Fruit fly (Drosophila melanogaster): ENCODE results near the gene CG18754.

Gene CG18754

dm6 chr3R:23652525-23653108 is 31.2 kb upstream of the CG18754 start:
- TF ChIP-seq bab1 (GFP tag; optimal IDR thresholded peaks at IDR 0.05) (no peak), Mnt (GFP tag; optimal IDR thresholded peaks at IDR 0.05) (peak; percentile 51), CG11617 (GFP tag; optimal IDR thresholded peaks at IDR 0.05) (peak; percentile 74), CG14711 (tag; optimal IDR thresholded peaks at IDR 0.05) (peak; percentile 64), CG1620 (GFP tag; optimal IDR thresholded peaks at IDR 0.05) (peak; percentile 69), cic (GFP tag; optimal IDR thresholded peaks at IDR 0.05) (peak; percentile 57), CG12768 (GFP tag; optimal IDR thresholded peaks at IDR 0.05) (peak; percentile 67), pad (GFP tag; optimal IDR thresholded peaks at IDR 0.05) (peak; percentile 57), tj (GFP tag; optimal IDR thresholded peaks at IDR 0.05) (peak; percentile 24), Crg-1 (GFP tag; optimal IDR thresholded peaks at IDR 0.05) (peak; percentile 74), Clk (GFP tag; optimal IDR thresholded peaks at IDR 0.05) (peak; percentile 74), CG7101 (tag; optimal IDR thresholded peaks at IDR 0.05) (peak; percentile 81), toe (GFP tag; optimal IDR thresholded peaks at IDR 0.05) (no peak), cnc (optimal IDR thresholded peaks at IDR 0.05) (no peak), CG5204 (GFP tag; optimal IDR thresholded peaks at IDR 0.05) (peak; percentile 30), kay (GFP tag; ENCODE audit: borderline replicate concordance) (no peak), Hr96 (GFP tag; optimal IDR thresholded peaks at IDR 0.05) (peak; percentile 39), ovo (GFP tag; optimal IDR thresholded peaks at IDR 0.05) (peak; percentile 71), CG33017 (tag; optimal IDR thresholded peaks at IDR 0.05) (peak; percentile 66), CG7045 (GFP tag; optimal IDR thresholded peaks at IDR 0.05) (peak; percentile 84)

- TF ChIP-seq Clk (GFP tag; optimal IDR thresholded peaks at IDR 0.05), result no peak
- TF ChIP-seq CG12768 (GFP tag; optimal IDR thresholded peaks at IDR 0.05), result no peak
- TF ChIP-seq CG11617 (GFP tag; optimal IDR thresholded peaks at IDR 0.05), result no peak
- no peak for TF ChIP-seq Hr96 (GFP tag; optimal IDR thresholded peaks at IDR 0.05)
- no peak for TF ChIP-seq CG5204 (GFP tag; optimal IDR thresholded peaks at IDR 0.05)
- TF ChIP-seq kay (GFP tag; ENCODE audit: borderline replicate concordance), result peak; percentile 50
- peak; percentile 94 for TF ChIP-seq tj (GFP tag; optimal IDR thresholded peaks at IDR 0.05)
Measured at dm6 chr3R:23655501-23655900, 28.4 kb upstream of the CG18754 start.

dm6 chr3R:23657357-23658318 is 26.2 kb upstream of the CG18754 start:
- TF ChIP-seq pad (GFP tag; optimal IDR thresholded peaks at IDR 0.05), result peak; percentile 24
- TF ChIP-seq kay (GFP tag; ENCODE audit: borderline replicate concordance), result peak; percentile 73
- no peak for TF ChIP-seq ovo (GFP tag; optimal IDR thresholded peaks at IDR 0.05)
- no peak for TF ChIP-seq toe (GFP tag; optimal IDR thresholded peaks at IDR 0.05)
- TF ChIP-seq CG5204 (GFP tag; optimal IDR thresholded peaks at IDR 0.05), result no peak
- no peak for TF ChIP-seq Clk (GFP tag; optimal IDR thresholded peaks at IDR 0.05)
- peak; percentile 43 for TF ChIP-seq Crg-1 (GFP tag; optimal IDR thresholded peaks at IDR 0.05)
- peak; percentile 17 for TF ChIP-seq cic (GFP tag; optimal IDR thresholded peaks at IDR 0.05)
- no peak for TF ChIP-seq CG14711 (tag; optimal IDR thresholded peaks at IDR 0.05)
- TF ChIP-seq CG1620 (GFP tag; optimal IDR thresholded peaks at IDR 0.05), result no peak
- TF ChIP-seq cnc (optimal IDR thresholded peaks at IDR 0.05), result no peak
- TF ChIP-seq tj (GFP tag; optimal IDR thresholded peaks at IDR 0.05), result peak; percentile 35

dm6 chr3R:23658948-23659347 is 24.9 kb upstream of the CG18754 start:
- TF ChIP-seq CG1620 (GFP tag; optimal IDR thresholded peaks at IDR 0.05) (no peak), tj (GFP tag; optimal IDR thresholded peaks at IDR 0.05) (peak; percentile 97)

- TF ChIP-seq Crg-1 (GFP tag; optimal IDR thresholded peaks at IDR 0.05) (no peak), CG14711 (tag; optimal IDR thresholded peaks at IDR 0.05) (no peak), CG5204 (GFP tag; optimal IDR thresholded peaks at IDR 0.05) (no peak), toe (GFP tag; optimal IDR thresholded peaks at IDR 0.05) (no peak), cnc (optimal IDR thresholded peaks at IDR 0.05) (no peak), CG7101 (tag; optimal IDR thresholded peaks at IDR 0.05) (no peak), Clk (GFP tag; optimal IDR thresholded peaks at IDR 0.05) (no peak), kay (GFP tag; ENCODE audit: borderline replicate concordance) (no peak), pad (GFP tag; optimal IDR thresholded peaks at IDR 0.05) (no peak), CG11617 (GFP tag; optimal IDR thresholded peaks at IDR 0.05) (no peak), tj (GFP tag; optimal IDR thresholded peaks at IDR 0.05) (no peak), CG12768 (GFP tag; optimal IDR thresholded peaks at IDR 0.05) (no peak), CG7045 (GFP tag; optimal IDR thresholded peaks at IDR 0.05) (no peak), CG33017 (tag; optimal IDR thresholded peaks at IDR 0.05) (no peak), Mnt (GFP tag; optimal IDR thresholded peaks at IDR 0.05) (no peak), CG1620 (GFP tag; optimal IDR thresholded peaks at IDR 0.05) (no peak)
Measured at dm6 chr3R:23659598-23659997, 24.3 kb upstream of the CG18754 start.

- TF ChIP-seq kay (GFP tag; ENCODE audit: borderline replicate concordance), result no peak
- no peak for TF ChIP-seq cnc (optimal IDR thresholded peaks at IDR 0.05)
- no peak for TF ChIP-seq CG7045 (GFP tag; optimal IDR thresholded peaks at IDR 0.05)
- TF ChIP-seq CG1620 (GFP tag; optimal IDR thresholded peaks at IDR 0.05), result no peak
Measured at dm6 chr3R:23662782-23663181, 21.1 kb upstream of the CG18754 start.

Measured in whole organism, adult.